Worm (Caenorhabditis elegans) whole organism, young adult: ENCODE measurements around the gene lin-37.

Experiments
- lin-40 ChIP-seq: sonication (generic microtip); optimal IDR thresholded peaks from 2 replicates; lab custom pipeline; 2016; ENCODE audit warnings: missing genetic modification characterization, mild to moderate bottlenecking, missing compliant biosample characterization, missing genotype, missing genetic modification reagents
- ztf-25 ChIP-seq: fragments of 200-800 bp; sonication (Bioruptor generic); IDR thresholded peaks from 2 replicates; pipeline ENCODE4 v1.3.6; 2022; ENCODE audit warnings: missing genetic modification reagents, missing genetic modification characterization, missing compliant biosample characterization

DNA sequence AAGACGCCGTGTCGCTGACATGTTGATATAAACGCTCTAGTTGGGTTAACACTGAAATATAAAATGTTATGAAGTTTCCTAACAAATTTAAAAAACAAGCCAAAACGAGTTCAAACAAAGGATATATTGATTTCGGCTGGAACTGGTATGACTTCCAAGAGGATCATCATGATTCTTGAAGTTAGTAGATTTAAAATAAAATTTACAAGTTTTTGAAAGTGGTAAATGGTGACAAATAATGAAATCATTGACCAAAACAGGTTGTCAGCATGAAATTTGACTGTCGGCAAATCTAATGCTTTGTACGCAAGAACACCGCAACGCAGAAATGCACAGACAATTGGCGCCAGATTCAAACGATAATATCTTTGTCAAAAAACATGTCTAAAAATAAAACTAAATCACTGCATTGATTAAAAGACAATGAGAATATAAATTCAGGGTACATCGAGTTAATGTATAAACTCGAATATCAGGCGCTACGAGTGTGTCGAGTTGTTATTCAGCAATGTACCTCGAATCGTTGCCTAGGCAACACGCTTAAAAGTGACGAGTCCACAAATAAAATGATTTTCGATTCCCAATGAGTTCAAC lies 3.7 kb downstream of the lin-37 start, which contains the start of the genes ubc-18 and R01H2.8:
- no peak for TF ChIP-seq lin-40 (tag; lab: Kevin White, UChicago)
- TF ChIP-seq ztf-25 (GFP tag; lab: Robert Waterston, UW), result no peak
